Fruit fly (Drosophila melanogaster): ENCODE results near the gene Six4.

Gene Six4

DNA sequence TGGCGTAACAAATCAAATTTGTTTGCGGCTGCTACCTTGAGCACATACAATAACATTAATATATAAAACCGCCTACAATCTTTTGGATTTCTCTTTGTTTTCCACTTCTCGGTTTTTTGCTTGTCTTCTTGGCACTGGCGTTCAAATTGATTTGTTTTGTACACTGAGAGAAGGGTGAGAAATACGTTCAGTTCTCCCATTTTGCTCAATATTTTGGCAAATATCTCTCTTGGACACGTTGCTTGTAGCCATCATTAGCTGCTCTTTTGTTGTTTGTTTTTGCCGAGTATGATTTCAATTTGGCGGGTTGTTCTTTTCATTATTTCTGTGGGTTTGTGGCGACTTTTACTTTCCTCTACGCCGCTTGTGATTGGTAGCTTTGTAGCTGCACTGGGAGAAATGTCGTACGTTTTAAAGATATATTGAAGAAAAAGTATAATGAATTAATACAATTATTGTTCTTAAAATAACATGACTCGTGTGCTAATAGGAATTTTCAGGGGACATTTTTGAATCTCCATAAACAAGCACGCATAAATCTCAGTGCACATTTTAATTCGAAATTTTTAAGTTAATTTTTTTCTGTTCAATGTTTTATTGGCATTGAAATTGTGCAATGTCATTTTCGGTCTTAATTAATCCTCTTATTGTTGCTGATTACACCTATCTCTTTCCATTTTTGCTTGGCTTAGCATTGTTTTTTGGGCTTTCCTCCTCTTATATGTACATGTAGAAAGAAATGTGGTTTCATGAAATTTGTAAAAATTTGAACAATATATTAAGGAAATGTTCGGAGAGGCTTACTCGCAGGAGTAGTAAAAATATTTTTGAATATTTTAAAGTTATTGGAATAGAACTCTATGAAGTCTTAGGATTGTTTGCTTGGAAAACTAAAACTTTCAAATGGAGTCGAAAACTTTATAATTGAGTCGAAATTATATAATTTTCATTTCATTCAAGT lies 34.7 kb upstream of the Six4 start:
- TF ChIP-seq tgo (GFP tag; IDR thresholded peaks at IDR 0.05) (peak; percentile 43; the same call in 1 of the 3 replicates), Pdp1 (GFP tag; optimal IDR thresholded peaks at IDR 0.05) (peak in 1 of 2 experiments; percentile 10), CG30403 (GFP tag; optimal IDR thresholded peaks at IDR 0.05) (peak; percentile 61), CG14710 (tag; optimal IDR thresholded peaks at IDR 0.05) (no peak), D19B (GFP tag; optimal IDR thresholded peaks at IDR 0.05) (peak; percentile 24), chn (GFP tag; optimal IDR thresholded peaks at IDR 0.05) (no peak), CG13287 (GFP tag; IDR thresholded peaks at IDR 0.05; ENCODE audit: partially characterized antibody) (no peak), Blimp-1 (GFP tag; optimal IDR thresholded peaks at IDR 0.05) (peak; percentile 10), CG31441 (GFP tag; IDR thresholded peaks at IDR 0.05) (peak; percentile 11; the same call in 1 of the 2 replicates), sim (GFP tag; IDR thresholded peaks at IDR 0.05) (no peak), tio (GFP tag; optimal IDR thresholded peaks at IDR 0.05) (peak; percentile 45), esg (GFP tag; conservative IDR thresholded peaks at IDR 0.05) (peak; percentile 28; the same call in 1 of the 2 replicates), B-H2 (GFP tag; optimal IDR thresholded peaks at IDR 0.05) (peak; percentile 7), CG12155 (GFP tag; optimal IDR thresholded peaks at IDR 0.05) (peak; percentile 4), C15 (GFP tag; IDR thresholded peaks at IDR 0.05) (0 out of 3 replicates have a peak, but pooled peaks have one; percentile 43), Mad (GFP tag; optimal IDR thresholded peaks at IDR 0.05) (no peak), CG9817 (tag; optimal IDR thresholded peaks at IDR 0.05) (peak; percentile 45), BtbVII (GFP tag; optimal IDR thresholded peaks at IDR 0.05) (no peak), CG7556 (GFP tag; optimal IDR thresholded peaks at IDR 0.05) (peak; percentile 16), Ada2b (GFP tag; IDR thresholded peaks at IDR 0.05) (peak; percentile 49; the same call in 1 of the 2 replicates), Rfx (GFP tag; IDR thresholded peaks at IDR 0.05) (peak; percentile 59; the same call in 1 of the 2 replicates), CG18262 (tag; optimal IDR thresholded peaks at IDR 0.05) (no peak), CG10462 (GFP tag; optimal IDR thresholded peaks at IDR 0.05) (no peak), Oli (tag; optimal IDR thresholded peaks at IDR 0.05) (peak; percentile 12), CG6765 (GFP tag; optimal IDR thresholded peaks at IDR 0.05) (no peak), gem (tag; optimal IDR thresholded peaks at IDR 0.05) (peak; percentile 47), CG2120 (GFP tag; optimal IDR thresholded peaks at IDR 0.05) (peak; percentile 65), Hmr (GFP tag; optimal IDR thresholded peaks at IDR 0.05) (peak; percentile 34), Gug (GFP tag; IDR thresholded peaks at IDR 0.05) (peak; percentile 36; the same call in 1 of the 4 replicates), CG3281 (GFP tag; optimal IDR thresholded peaks at IDR 0.05) (peak; percentile 53), Sox102F (GFP tag; optimal IDR thresholded peaks at IDR 0.05) (peak; percentile 26), CG18619 (GFP tag; optimal IDR thresholded peaks at IDR 0.05) (peak; percentile 18), CG15011 (GFP tag; optimal IDR thresholded peaks at IDR 0.05) (no peak), cwo (GFP tag; optimal IDR thresholded peaks at IDR 0.05) (peak; percentile 19), CG4360 (GFP tag; IDR thresholded peaks at IDR 0.05) (no peak), Scr (GFP tag; IDR thresholded peaks at IDR 0.05; ENCODE audit: partially characterized antibody) (no peak), Ets65A (GFP tag) (peak; percentile 33), grau (tag; optimal IDR thresholded peaks at IDR 0.05) (peak; percentile 44), CG12769 (tag; optimal IDR thresholded peaks at IDR 0.05) (peak; percentile 27), CG17361 (GFP tag; IDR thresholded peaks at IDR 0.05) (peak; percentile 44; the same call in 1 of the 3 replicates), wdn (GFP tag; IDR thresholded peaks at IDR 0.05) (0 out of 2 replicates have a peak, but pooled peaks have one; percentile 30), Hsf (GFP tag; optimal IDR thresholded peaks at IDR 0.05) (peak; percentile 15), hkb (optimal IDR thresholded peaks at IDR 0.05) (no peak), hkb (GFP tag; IDR thresholded peaks at IDR 0.05) (0 out of 2 replicates have a peak, but pooled peaks have one; percentile 8), usp (GFP tag; optimal IDR thresholded peaks at IDR 0.05) (no peak), sens (GFP tag) (peak; percentile 82), CG11695 (GFP tag; IDR thresholded peaks at IDR 0.05) (peak; percentile 39; the same call in 1 of the 3 replicates), so (GFP tag; IDR thresholded peaks at IDR 0.05) (no peak)

Measured in whole organism, embryonic.